Fruit fly (Drosophila melanogaster): ENCODE measurements around the gene Pex14.

Gene Pex14

dm6 chr3L:20771891-20772646, 6.5 kb upstream of the Pex14 start (continued):
- TF ChIP-seq vri (GFP tag; optimal IDR thresholded peaks at IDR 0.05) (peak; percentile 66), CG10669 (GFP tag; optimal IDR thresholded peaks at IDR 0.05) (peak; percentile 84), CG11902 (GFP tag; optimal IDR thresholded peaks at IDR 0.05) (peak; percentile 56), CG6854 (GFP tag; optimal IDR thresholded peaks at IDR 0.05) (no peak), CG34406 (GFP tag; optimal IDR thresholded peaks at IDR 0.05) (peak; percentile 65), CG7368 (GFP tag; optimal IDR thresholded peaks at IDR 0.05) (peak; percentile 81), Hr39 (GFP tag; optimal IDR thresholded peaks at IDR 0.05) (peak; percentile 81), Smox (GFP tag; optimal IDR thresholded peaks at IDR 0.05) (peak; percentile 83), Eip75B (GFP tag; optimal IDR thresholded peaks at IDR 0.05) (peak; percentile 85), achi (GFP tag; optimal IDR thresholded peaks at IDR 0.05) (peak; percentile 83), Eip93F (GFP tag; optimal IDR thresholded peaks at IDR 0.05) (peak; percentile 45), salr (GFP tag; optimal IDR thresholded peaks at IDR 0.05) (peak; percentile 64 to 82), esn (GFP tag; optimal IDR thresholded peaks at IDR 0.05) (peak; percentile 86), CG31627 (GFP tag; optimal IDR thresholded peaks at IDR 0.05) (peak; percentile 79), CG15336 (GFP tag; IDR thresholded peaks at IDR 0.05) (peak; percentile 92), CG32006 (GFP tag; optimal IDR thresholded peaks at IDR 0.05) (peak; percentile 85), Met (GFP tag; optimal IDR thresholded peaks at IDR 0.05) (peak; percentile 87), Sox14 (GFP tag; optimal IDR thresholded peaks at IDR 0.05) (peak; percentile 84)

- TF ChIP-seq cyc (GFP tag; optimal IDR thresholded peaks at IDR 0.05) = no peak
- TF ChIP-seq svp (GFP tag) = peak; percentile 94
- TF ChIP-seq Hr38 (GFP tag; optimal IDR thresholded peaks at IDR 0.05) = no peak
These were observed 6.0 kb upstream of the Pex14 start for dm6 chr3L:20772647-20773015.

- TF ChIP-seq CG8632 (GFP tag; optimal IDR thresholded peaks at IDR 0.05) (no peak), CG11902 (GFP tag; optimal IDR thresholded peaks at IDR 0.05) (no peak), fd59A (GFP tag; optimal IDR thresholded peaks at IDR 0.05) (no peak), CG32006 (GFP tag; optimal IDR thresholded peaks at IDR 0.05) (no peak)
These were observed 1.1 kb upstream of the Pex14 start for dm6 chr3L:20777496-20777895.

dm6 chr3L:20784394-20784793, 5.8 kb downstream of the Pex14 start:
- TF ChIP-seq CG4318 (GFP tag; optimal IDR thresholded peaks at IDR 0.05) (no peak), Met (GFP tag; optimal IDR thresholded peaks at IDR 0.05) (no peak), CG11762 (GFP tag; optimal IDR thresholded peaks at IDR 0.05; ENCODE audit: insufficient read depth) (no peak), fd85E (GFP tag; optimal IDR thresholded peaks at IDR 0.05) (no peak), dac (GFP tag; optimal IDR thresholded peaks at IDR 0.05) (no peak), CG32006 (GFP tag; optimal IDR thresholded peaks at IDR 0.05) (no peak), CG15336 (GFP tag; IDR thresholded peaks at IDR 0.05) (peak; percentile 6; the same call in 1 of the 2 replicates), fkh (GFP tag; optimal IDR thresholded peaks at IDR 0.05) (peak; percentile 10), CG11902 (GFP tag; optimal IDR thresholded peaks at IDR 0.05) (no peak), salr (GFP tag; optimal IDR thresholded peaks at IDR 0.05) (no peak), CG9139 (GFP tag; optimal IDR thresholded peaks at IDR 0.05) (no peak), Eip75B (GFP tag; optimal IDR thresholded peaks at IDR 0.05) (no peak), CG10669 (GFP tag; optimal IDR thresholded peaks at IDR 0.05) (no peak), CG1621 (tag; optimal IDR thresholded peaks at IDR 0.05) (peak; percentile 34), CG8632 (GFP tag; optimal IDR thresholded peaks at IDR 0.05) (no peak), CG6792 (GFP tag; optimal IDR thresholded peaks at IDR 0.05) (no peak), CG16779 (tag; optimal IDR thresholded peaks at IDR 0.05) (no peak), Sox15 (GFP tag; optimal IDR thresholded peaks at IDR 0.05) (no peak), Smox (GFP tag; optimal IDR thresholded peaks at IDR 0.05) (no peak)

Data from whole organism, prepupa.